Fruit fly (Drosophila melanogaster) whole organism: ENCODE data around the gene CG18213.

Source experiments
- EcR ChIP-seq, 2 experiments: fragments of >200 bp; optimal IDR thresholded peaks; 2 replicates each; lab custom pipeline; 2017; ENCODE audit warnings: missing biosample characterization in 2 of 2, missing genetic modification characterization in 2 of 2, missing genetic modification reagents in 2 of 2
- usp ChIP-seq: fragments of >200 bp; optimal IDR thresholded peaks from 2 replicates; lab custom pipeline; 2017; ENCODE audit warnings: missing biosample characterization, missing genetic modification characterization, mixed read lengths

- TF ChIP-seq EcR (GFP tag; optimal IDR thresholded peaks at IDR 0.05; lab: Kevin White, UChicago) (no peak), usp (no peak)
Measured at dm6 chr3R:17060809-17061394, 20.9 kb upstream of the CG18213 start.
